Worm (Caenorhabditis elegans): Measurements from ENCODE around the gene F13A7.1.

Gene F13A7.1

ce11 chrV:16370039-16370438 is 7.7 kb downstream of the F13A7.1 start (continued):
- TF ChIP-seq lsy-2 (tag; optimal IDR thresholded peaks at IDR 0.05) (peak; percentile 44 to 45), fkh-4 (tag; optimal IDR thresholded peaks at IDR 0.05; ENCODE audit: borderline replicate concordance) (no peak), vab-15 (tag; optimal IDR thresholded peaks at IDR 0.05) (no peak), nhr-237 (tag; optimal IDR thresholded peaks at IDR 0.05) (no peak), sox-4 (tag; optimal IDR thresholded peaks at IDR 0.05) (no peak), egl-27 (tag; optimal IDR thresholded peaks at IDR 0.05) (no peak), hlh-4 (tag; optimal IDR thresholded peaks at IDR 0.05) (no peak)

- TF ChIP-seq C34B4.2 (tag; optimal IDR thresholded peaks at IDR 0.05) (no peak), efl-1 (optimal IDR thresholded peaks at IDR 0.05) (no peak), efl-1 (GFP tag; optimal IDR thresholded peaks at IDR 0.05 in 1 of 2) (peak in 1 of 2 experiments; percentile 55)
These were observed 9.6 kb downstream of the F13A7.1 start for ce11 chrV:16368143-16368542.

ce11 chrV:16367575-16367974 is 10.2 kb downstream of the F13A7.1 start, which contains the start of gene W08G11.3:
Gene W08G11.3, plus strand, starts transcription at chrV:16367681.
- no peak for TF ChIP-seq lin-13 (GFP tag; optimal IDR thresholded peaks at IDR 0.05)
- peak; percentile 40 for TF ChIP-seq aly-2 (tag; optimal IDR thresholded peaks at IDR 0.05)
- no peak for TF ChIP-seq lir-3 (tag; optimal IDR thresholded peaks at IDR 0.05; ENCODE audit: poor library complexity)
- TF ChIP-seq nhr-71 (tag; optimal IDR thresholded peaks at IDR 0.05): peak; percentile 2
- no peak for TF ChIP-seq grh-1 (GFP tag; IDR thresholded peaks at IDR 0.05)
- TF ChIP-seq fkh-8 (tag; optimal IDR thresholded peaks at IDR 0.05): no peak
- TF ChIP-seq irx-1 (tag; optimal IDR thresholded peaks at IDR 0.05): no peak
- no peak for TF ChIP-seq aha-1 (tag; optimal IDR thresholded peaks at IDR 0.05)
- no peak for TF ChIP-seq zip-4 (GFP tag; optimal IDR thresholded peaks at IDR 0.05)
- TF ChIP-seq dsc-1 (tag; optimal IDR thresholded peaks at IDR 0.05): no peak
- TF ChIP-seq ceh-82 (tag; optimal IDR thresholded peaks at IDR 0.05): peak in 1 of 3 experiments; percentile 2
- no peak for TF ChIP-seq egl-13 (tag; optimal IDR thresholded peaks at IDR 0.05)
- TF ChIP-seq ceh-63 (GFP tag; optimal IDR thresholded peaks at IDR 0.05): no peak
- TF ChIP-seq ceh-90 (tag; optimal IDR thresholded peaks at IDR 0.05): no peak

DNA sequence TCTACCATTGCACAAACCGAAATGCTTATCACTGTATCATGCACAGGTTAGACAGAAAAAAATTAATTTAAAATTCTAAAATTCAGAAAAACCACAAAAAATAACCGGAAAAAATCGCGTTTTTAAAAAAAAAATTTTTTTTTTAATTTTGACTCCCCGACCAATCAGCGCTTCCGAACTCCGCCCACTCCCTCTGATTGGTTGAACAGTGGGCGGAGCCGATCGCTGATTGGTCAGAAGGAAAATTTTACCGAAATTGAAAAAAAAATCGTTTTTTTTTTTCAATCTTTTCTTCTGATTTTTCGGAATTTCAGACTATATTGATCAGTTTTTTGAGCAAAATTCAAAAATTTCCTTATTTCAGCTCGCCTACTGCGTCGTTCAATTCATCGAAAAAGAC is 16.4 kb downstream of the F13A7.1 start:
- no peak for TF ChIP-seq snu-23 (GFP tag; optimal IDR thresholded peaks at IDR 0.05)
- TF ChIP-seq ces-1 (GFP tag; optimal IDR thresholded peaks at IDR 0.05): no peak
- no peak for TF ChIP-seq hpl-2 (GFP tag; optimal IDR thresholded peaks at IDR 0.05)
- no peak for TF ChIP-seq nhr-12 (tag; optimal IDR thresholded peaks at IDR 0.05)
- TF ChIP-seq ceh-90 (tag; optimal IDR thresholded peaks at IDR 0.05): no peak
- no peak for TF ChIP-seq unc-130 (tag; optimal IDR thresholded peaks at IDR 0.05)
- no peak for TF ChIP-seq grh-1 (GFP tag; IDR thresholded peaks at IDR 0.05)
- no peak for TF ChIP-seq dsc-1 (tag; optimal IDR thresholded peaks at IDR 0.05)
- TF ChIP-seq ceh-63 (GFP tag; optimal IDR thresholded peaks at IDR 0.05): no peak
- TF ChIP-seq fkh-10 (GFP tag; optimal IDR thresholded peaks at IDR 0.05): no peak
- TF ChIP-seq ceh-82 (tag; optimal IDR thresholded peaks at IDR 0.05): no peak
- no peak for TF ChIP-seq fos-1 (tag; optimal IDR thresholded peaks at IDR 0.05)
- TF ChIP-seq nhr-84 (tag; optimal IDR thresholded peaks at IDR 0.05): no peak
- TF ChIP-seq efl-3 (GFP tag; optimal IDR thresholded peaks at IDR 0.05): no peak
- no peak for TF ChIP-seq efl-1 (optimal IDR thresholded peaks at IDR 0.05)
- TF ChIP-seq efl-1 (GFP tag; optimal IDR thresholded peaks at IDR 0.05 in 1 of 2): no peak
- no peak for TF ChIP-seq C34B4.2 (tag; optimal IDR thresholded peaks at IDR 0.05)

DNA sequence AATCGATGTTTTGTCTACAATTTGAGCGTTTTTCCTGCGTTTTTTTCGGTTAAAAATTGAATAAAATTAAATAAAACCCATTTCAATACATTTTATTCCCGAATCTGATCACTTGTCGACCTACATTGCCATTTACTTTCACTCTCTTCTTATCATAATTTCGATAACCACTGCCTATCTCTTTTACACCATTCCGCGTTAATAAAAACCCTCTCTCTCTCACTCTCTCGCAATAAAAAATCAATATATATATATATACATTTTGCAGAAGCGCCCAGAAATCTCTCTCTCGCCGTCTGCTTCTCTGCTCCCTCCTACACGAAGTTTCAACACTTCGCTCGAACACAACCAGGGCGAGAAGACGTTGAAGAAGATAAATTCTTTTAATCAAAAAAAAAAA is 20.5 kb downstream of the F13A7.1 start, which contains the start of gene pptr-1:
TSS of gene pptr-1 (plus strand) at position 269 of the 400 bp plus-strand sequence.
- TF ChIP-seq sptf-1 (tag; optimal IDR thresholded peaks at IDR 0.05) (no peak), mab-9 (GFP tag; IDR thresholded peaks at IDR 0.05) (no peak), egl-27 (tag; optimal IDR thresholded peaks at IDR 0.05) (no peak), nhr-84 (tag; optimal IDR thresholded peaks at IDR 0.05) (no peak), ceh-88 (GFP tag; IDR thresholded peaks at IDR 0.05) (no peak), ztf-4 (tag; optimal IDR thresholded peaks at IDR 0.05) (no peak), lin-14 (GFP tag; optimal IDR thresholded peaks at IDR 0.05) (no peak), elt-2 (tag; optimal IDR thresholded peaks at IDR 0.05) (peak; percentile 43), pag-3 (tag; optimal IDR thresholded peaks at IDR 0.05; ENCODE audit: borderline replicate concordance, insufficient read depth) (no peak), ceh-82 (tag; optimal IDR thresholded peaks at IDR 0.05) (peak in 1 of 3 experiments; percentile 5), grh-1 (GFP tag; IDR thresholded peaks at IDR 0.05) (no peak), hlh-17 (GFP tag; optimal IDR thresholded peaks at IDR 0.05; ENCODE audit: borderline replicate concordance) (no peak), fkh-4 (tag; optimal IDR thresholded peaks at IDR 0.05; ENCODE audit: borderline replicate concordance) (no peak), sup-37 (GFP tag; optimal IDR thresholded peaks at IDR 0.05) (no peak), dpl-1 (GFP tag; optimal IDR thresholded peaks at IDR 0.05) (no peak), C16A3.4 (tag; optimal IDR thresholded peaks at IDR 0.05) (no peak), lsy-2 (tag; optimal IDR thresholded peaks at IDR 0.05) (no peak), isw-1 (GFP tag; IDR thresholded peaks at IDR 0.05) (no peak), aha-1 (tag; optimal IDR thresholded peaks at IDR 0.05) (no peak)

Data from whole organism, L1 larva.